Worm (Caenorhabditis elegans) whole organism, L2 larva: ENCODE measurements around the gene zig-6.

Experiments
- ama-1 ChIP-seq: fragments of 150-350 bp; optimal IDR thresholded peaks from 2 replicates; lab custom pipeline; 2018; ENCODE audit warnings: inconsistent platforms
- unc-39 ChIP-seq: fragments of 150-350 bp; optimal IDR thresholded peaks from 2 replicates; lab custom pipeline; 2014; ENCODE audit warnings: missing biosample characterization, missing genetic modification characterization

ce11 chrX:5213032-5213431 lies 24.2 kb upstream of the zig-6 start:
- TF ChIP-seq unc-39 (tag; lab: Kevin White, UChicago) (no peak), ama-1 (lab: Kevin White, UChicago) (peak; percentile 17)
